Fruit fly (Drosophila melanogaster) whole organism, embryonic: ENCODE results near the gene CG46440.
A peak's percentile ranks its signal among the peaks of the same experiment; 100 is the strongest.

ENCODE experiments used
- Abd-B ChIP-seq: fragments of 200-800 bp; sonication (Bioruptor generic); optimal IDR thresholded peaks from 2 replicates; lab custom pipeline; 2018; ENCODE audit warnings: missing biosample characterization, mild to moderate bottlenecking, missing genetic modification characterization, moderate library complexity
- Adf1 ChIP-seq: fragments of 200-800 bp; sonication (Bioruptor generic); IDR thresholded peaks from 2 replicates; pipeline ENCODE4 v1.3.6; 2022; ENCODE audit warnings: missing biosample characterization, missing genetic modification characterization
- CG10431 ChIP-seq: fragments of 200-800 bp; sonication (Bioruptor generic); optimal IDR thresholded peaks from 3 replicates; lab custom pipeline; 2018; ENCODE audit warnings: missing biosample characterization, mild to moderate bottlenecking, missing genetic modification characterization
- CG11560 ChIP-seq: fragments of 200-800 bp; sonication (Bioruptor generic); IDR thresholded peaks from 3 replicates; pipeline ENCODE4 v1.3.6; 2022; ENCODE audit warnings: missing biosample characterization, missing genetic modification characterization
- CG13287 ChIP-seq: fragments of 200-800 bp; sonication (Bioruptor generic); IDR thresholded peaks from 2 replicates; pipeline ENCODE4 v1.3.6; 2022; ENCODE audit warnings: missing biosample characterization, missing genetic modification characterization; ENCODE audit not compliant: partially characterized antibody
- D19A ChIP-seq: fragments of 200-800 bp; optimal IDR thresholded peaks from 3 replicates; lab custom pipeline; 2019; ENCODE audit warnings: missing biosample characterization, mild to moderate bottlenecking, missing genetic modification characterization, moderate library complexity
- ase ChIP-seq: fragments of 200-800 bp; sonication (Bioruptor generic); IDR thresholded peaks from 3 replicates; pipeline ENCODE4 v1.3.6; 2022; ENCODE audit warnings: missing biosample characterization, missing genetic modification characterization
- bbx ChIP-seq: fragments of 200-800 bp; sonication (Bioruptor generic); IDR thresholded peaks from 2 replicates; pipeline ENCODE4 v1.3.6; 2022; ENCODE audit warnings: missing biosample characterization, missing genetic modification characterization; ENCODE audit not compliant: partially characterized antibody
- bcd ChIP-seq: fragments of 200-800 bp; sonication (Bioruptor generic); optimal IDR thresholded peaks from 2 replicates; lab custom pipeline; 2017; ENCODE audit warnings: missing biosample characterization, mild to moderate bottlenecking, missing genetic modification characterization
- exex ChIP-seq: fragments of 200-800 bp; sonication (Bioruptor generic); optimal IDR thresholded peaks from 4 replicates; lab custom pipeline; 2018; ENCODE audit warnings: missing biosample characterization, mild to moderate bottlenecking, missing genetic modification characterization, moderate library complexity
- oc ChIP-seq: fragments of 200-800 bp; sonication (Bioruptor generic); optimal IDR thresholded peaks from 2 replicates; lab custom pipeline; 2018; ENCODE audit warnings: missing biosample characterization, mild to moderate bottlenecking, missing genetic modification characterization, moderate library complexity
- prd ChIP-seq, 3 experiments: fragments of >200 bp in 2 of 3; fragments of 200-800 bp in 1 of 3; sonication (Bioruptor generic) in 1 of 3; optimal IDR thresholded peaks in 2 of 3; IDR thresholded peaks in 1 of 3; 2 replicates in 2 of 3; 3 replicates in 1 of 3; pipeline versions ENCODE4 v1.3.6 to Lab custom; 2017 to 2022; ENCODE audit warnings: missing biosample characterization in 1 of 3, missing genetic modification characterization in 1 of 3

DNA sequence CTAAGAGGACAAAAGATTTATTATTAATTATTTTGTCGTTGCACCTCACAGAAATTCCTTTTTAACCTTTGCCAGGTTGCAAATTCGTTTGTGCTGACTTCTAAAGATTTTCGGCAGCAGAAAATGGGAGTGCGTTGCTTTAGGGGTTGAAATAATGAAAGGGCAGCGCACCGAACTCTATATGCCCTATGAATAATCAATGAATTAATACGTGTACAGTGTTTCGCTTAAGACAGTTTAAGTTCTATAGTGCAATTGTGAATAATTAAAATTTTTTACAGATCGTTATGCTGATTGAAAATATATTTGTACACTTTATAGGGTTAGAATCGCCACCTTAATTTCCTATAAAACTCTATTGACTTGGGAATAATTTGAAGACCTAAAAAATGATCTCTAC lies 41.5 kb downstream of the CG46440 start:
- no peak for TF ChIP-seq oc (tag; lab: Kevin White, UChicago)
- no peak for TF ChIP-seq ase (GFP tag; lab: Robert Waterston, UW)
- TF ChIP-seq CG11560 (tag; lab: Robert Waterston, UW), result no peak
- TF ChIP-seq CG10431 (GFP tag; lab: Kevin White, UChicago), result no peak
- TF ChIP-seq bbx (GFP tag; lab: Robert Waterston, UW), result no peak
- no peak for TF ChIP-seq Adf1 (GFP tag; lab: Robert Waterston, UW)
- TF ChIP-seq CG13287, result no peak
- no peak for TF ChIP-seq Abd-B (GFP tag; lab: Kevin White, UChicago)
- no peak for TF ChIP-seq bcd (GFP tag; lab: Kevin White, UChicago)
- no peak for TF ChIP-seq prd (optimal IDR thresholded peaks at IDR 0.05; lab: Kevin White, UChicago)
- no peak for TF ChIP-seq prd (GFP tag; IDR thresholded peaks at IDR 0.05; lab: Robert Waterston, UW)
- peak; percentile 98 for TF ChIP-seq D19A (tag; lab: Kevin White, UChicago)
- no peak for TF ChIP-seq exex (tag; lab: Kevin White, UChicago)
